Fruit fly (Drosophila melanogaster): ENCODE results near the gene Dlc90F.
A peak's percentile ranks its signal among the peaks of the same experiment; 100 is the strongest.

Dlc90F gene

DNA sequence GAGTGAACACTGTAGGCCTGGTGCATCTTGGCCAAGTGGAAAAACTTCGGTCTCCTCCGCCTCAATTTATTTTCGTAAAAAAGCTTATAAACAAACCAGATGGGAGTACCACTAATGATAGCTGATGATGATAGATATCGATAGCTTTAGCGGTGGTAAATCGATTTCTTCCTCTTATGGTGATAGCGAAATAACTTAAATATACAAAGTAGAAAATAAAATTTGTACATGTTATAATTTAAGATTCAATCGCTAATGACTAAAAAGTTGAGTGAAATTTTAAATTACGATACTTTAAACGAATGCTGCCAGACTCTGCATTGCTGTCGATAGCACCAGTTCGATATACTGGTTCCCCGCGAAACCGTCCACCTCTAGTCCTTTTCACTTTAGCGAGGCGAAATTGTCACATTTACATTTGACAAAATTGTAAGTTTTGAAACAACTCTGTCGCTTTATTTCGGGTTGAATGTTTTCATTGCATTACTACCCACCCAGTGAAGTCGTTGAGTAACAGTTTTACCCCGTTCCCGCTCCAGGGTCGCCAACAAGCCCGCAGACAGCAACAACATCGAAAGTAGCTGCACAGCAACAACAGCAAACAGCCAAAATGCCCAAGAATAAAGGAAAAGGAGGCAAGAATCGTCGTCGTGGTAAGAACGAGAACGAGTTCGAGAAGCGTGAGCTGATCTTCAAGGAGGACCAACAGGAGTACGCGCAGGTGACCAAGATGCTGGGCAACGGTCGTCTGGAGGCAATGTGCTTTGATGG, 24.5 kb upstream of the Dlc90F start, which contains the start of the genes Vps39 and eIF1A:
TSS of gene Vps39 (minus strand) at position 119 of the 771 bp plus-strand sequence.
TSS of gene eIF1A (plus strand) at position 338 of the 771 bp plus-strand sequence.
- no peak for TF ChIP-seq EcR (GFP tag; optimal IDR thresholded peaks at IDR 0.05)
- no peak for TF ChIP-seq CG4496 (GFP tag; IDR thresholded peaks at IDR 0.05)
- no peak for TF ChIP-seq CG15710 (tag; optimal IDR thresholded peaks at IDR 0.05)

DNA sequence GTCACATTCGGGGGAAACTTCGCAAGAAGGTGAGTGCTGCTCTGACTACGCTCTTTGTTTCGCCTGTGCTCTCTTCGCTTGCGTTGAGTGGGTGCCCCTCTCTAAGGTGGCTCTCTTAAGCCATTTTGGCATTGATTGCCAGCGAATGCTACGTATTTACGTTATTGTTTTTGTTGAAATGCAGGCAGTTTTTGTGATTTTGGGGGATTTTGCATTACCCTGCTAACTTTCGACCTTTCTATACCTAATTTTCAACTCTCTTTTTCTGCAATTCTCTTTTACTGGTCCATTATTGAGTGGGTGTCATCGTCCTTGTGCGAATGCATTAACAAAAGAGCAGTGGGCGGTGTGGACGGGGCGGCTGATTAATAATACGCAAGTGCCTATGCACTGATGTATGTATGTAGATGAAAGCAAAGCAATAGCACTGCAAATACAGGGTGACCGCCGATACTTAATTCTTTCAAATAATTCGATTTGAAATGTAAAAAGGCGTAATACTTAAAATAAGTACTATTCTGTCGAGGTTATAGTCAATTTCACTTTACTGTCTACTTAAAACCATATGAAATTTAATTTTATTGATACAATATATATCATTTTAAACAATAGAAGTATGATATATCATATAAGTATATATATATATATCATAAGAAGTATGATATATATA, 23.8 kb upstream of the Dlc90F start:
- TF ChIP-seq CG15710 (tag; optimal IDR thresholded peaks at IDR 0.05) (peak; percentile 9), CG8159 (tag; optimal IDR thresholded peaks at IDR 0.05) (no peak), CG14655 (GFP tag; optimal IDR thresholded peaks at IDR 0.05) (no peak), CG13204 (GFP tag; optimal IDR thresholded peaks at IDR 0.05) (no peak), fd96Ca (GFP tag; IDR thresholded peaks at IDR 0.05) (no peak; the same call in 2 of the 3 replicates), CG34367 (tag; optimal IDR thresholded peaks at IDR 0.05) (peak; percentile 19), Snoo (tag; optimal IDR thresholded peaks at IDR 0.05) (no peak), Pif1B (GFP tag; optimal IDR thresholded peaks at IDR 0.05) (peak; percentile 5), EcR (GFP tag; optimal IDR thresholded peaks at IDR 0.05) (peak; percentile 94), D1 (tag; optimal IDR thresholded peaks at IDR 0.05) (no peak), CG9948 (tag; optimal IDR thresholded peaks at IDR 0.05) (no peak), Ets98B (GFP tag; IDR thresholded peaks at IDR 0.05) (peak; percentile 10; the same call in 1 of the 2 replicates), CG8301 (tag; optimal IDR thresholded peaks at IDR 0.05) (no peak), gl (tag; optimal IDR thresholded peaks at IDR 0.05) (no peak), rn (GFP tag; IDR thresholded peaks at IDR 0.05) (no peak), Pif1A (GFP tag; optimal IDR thresholded peaks at IDR 0.05) (no peak), CG32121 (GFP tag; IDR thresholded peaks at IDR 0.05) (peak; percentile 75), CG4496 (GFP tag; IDR thresholded peaks at IDR 0.05) (peak; percentile 69), CG10348 (GFP tag; IDR thresholded peaks at IDR 0.05) (no peak), CG17806 (tag; optimal IDR thresholded peaks at IDR 0.05) (peak; percentile 25), CG12605 (GFP tag; IDR thresholded peaks at IDR 0.05) (peak; percentile 67)

dm6 chr3R:18276688-18277087, 22.3 kb upstream of the Dlc90F start:
- TF ChIP-seq CG15710 (tag; optimal IDR thresholded peaks at IDR 0.05) = no peak
- TF ChIP-seq CG17806 (tag; optimal IDR thresholded peaks at IDR 0.05) = no peak
- TF ChIP-seq Snoo (tag; optimal IDR thresholded peaks at IDR 0.05) = no peak
- TF ChIP-seq CG14655 (GFP tag; optimal IDR thresholded peaks at IDR 0.05) = no peak
- TF ChIP-seq CG13204 (GFP tag; optimal IDR thresholded peaks at IDR 0.05) = no peak
- no peak for TF ChIP-seq D1 (tag; optimal IDR thresholded peaks at IDR 0.05)
- no peak for TF ChIP-seq CG10348 (GFP tag; IDR thresholded peaks at IDR 0.05)
- TF ChIP-seq CG8159 (tag; optimal IDR thresholded peaks at IDR 0.05) = no peak
- TF ChIP-seq CG32121 (GFP tag; IDR thresholded peaks at IDR 0.05) = no peak
- no peak for TF ChIP-seq CG8301 (tag; optimal IDR thresholded peaks at IDR 0.05)
- no peak for TF ChIP-seq CG4496 (GFP tag; IDR thresholded peaks at IDR 0.05)

DNA sequence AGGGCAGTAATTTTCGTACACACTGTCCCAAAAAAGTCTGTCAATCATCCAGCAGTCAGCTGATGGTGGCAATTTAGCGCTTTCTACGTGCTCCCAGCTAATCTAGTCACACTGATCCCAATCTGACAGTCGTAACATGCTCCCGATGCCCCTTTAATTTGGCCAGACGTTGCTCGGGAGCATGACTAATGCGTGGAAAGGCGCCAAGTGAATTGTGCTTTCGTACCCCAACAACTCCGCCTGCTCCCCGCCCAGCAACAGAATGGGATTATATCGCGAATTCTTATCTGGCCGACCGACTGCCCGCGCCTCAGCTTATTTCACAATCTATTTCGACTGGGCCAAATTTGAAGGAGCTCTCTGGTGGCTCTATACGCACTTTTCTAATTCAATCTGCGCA, 21.6 kb upstream of the Dlc90F start:
- TF ChIP-seq CG32121 (GFP tag; IDR thresholded peaks at IDR 0.05) = 0 out of 2 replicates have a peak, but pooled peaks have one; percentile 33
- no peak for TF ChIP-seq fd96Ca (GFP tag; IDR thresholded peaks at IDR 0.05)

DNA sequence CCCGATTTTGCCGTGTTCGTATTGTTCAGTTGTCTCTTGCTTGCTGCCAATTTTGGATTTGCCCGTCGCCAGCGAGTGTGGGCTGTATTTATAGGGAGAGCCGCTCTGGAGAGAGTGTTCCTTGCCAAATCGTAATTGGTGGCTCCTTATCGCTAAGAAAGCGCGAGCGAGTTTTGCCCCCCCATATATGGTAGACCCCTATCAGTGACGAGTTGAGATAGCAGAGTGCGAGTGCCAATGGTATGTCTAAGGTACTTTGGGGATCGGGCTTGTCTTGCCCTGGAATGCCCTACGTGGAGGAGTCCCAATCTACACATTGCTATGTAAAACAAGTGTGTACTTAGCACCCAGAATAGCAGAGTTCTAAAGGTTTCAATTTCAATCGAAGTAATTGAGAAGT, 19.5 kb upstream of the Dlc90F start, which contains the start of gene CG7142:
TSS of gene CG7142 (minus strand) at position 29 of the 400 bp plus-strand sequence.
- no peak for TF ChIP-seq Snoo (tag; optimal IDR thresholded peaks at IDR 0.05)
- no peak for TF ChIP-seq CG14655 (GFP tag; optimal IDR thresholded peaks at IDR 0.05)
- TF ChIP-seq CG12605 (GFP tag; IDR thresholded peaks at IDR 0.05) = no peak
- no peak for TF ChIP-seq Ets98B (GFP tag; IDR thresholded peaks at IDR 0.05)
- TF ChIP-seq CG9948 (tag; optimal IDR thresholded peaks at IDR 0.05) = no peak

DNA sequence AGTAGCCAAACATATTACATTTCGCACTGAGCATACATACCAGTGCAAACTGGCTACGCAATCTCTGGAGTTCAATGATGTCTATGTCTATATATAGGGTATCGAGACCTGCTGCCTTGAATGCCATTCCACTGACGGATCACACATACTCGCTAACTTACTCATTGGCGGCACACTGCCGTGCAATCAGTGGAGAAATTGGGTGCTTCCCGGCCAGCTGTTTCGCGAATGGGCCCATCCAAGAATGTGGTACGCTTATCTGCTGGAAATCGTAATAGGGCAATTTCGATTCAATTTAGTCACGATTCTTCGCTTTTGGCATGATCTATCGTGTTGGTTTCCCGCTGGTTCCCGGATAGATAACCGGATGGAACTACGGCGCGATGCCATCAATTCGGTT, 18.9 kb upstream of the Dlc90F start:
- TF ChIP-seq CG9948 (tag; optimal IDR thresholded peaks at IDR 0.05) (no peak), EcR (GFP tag; optimal IDR thresholded peaks at IDR 0.05) (peak; percentile 58), gl (tag; optimal IDR thresholded peaks at IDR 0.05) (no peak), Pif1B (GFP tag; optimal IDR thresholded peaks at IDR 0.05) (no peak)

- TF ChIP-seq gl (tag; optimal IDR thresholded peaks at IDR 0.05) (no peak), CG9948 (tag; optimal IDR thresholded peaks at IDR 0.05) (no peak)
These were observed 18.1 kb upstream of the Dlc90F start for dm6 chr3R:18280866-18281473.
